Worm (Caenorhabditis elegans): ENCODE results near the gene H28G03.2.

- TF ChIP-seq ceh-39 (tag; optimal IDR thresholded peaks at IDR 0.05): no peak
- TF ChIP-seq ztf-11 (tag; optimal IDR thresholded peaks at IDR 0.05): no peak
- no peak for TF ChIP-seq elt-1 (tag; optimal IDR thresholded peaks at IDR 0.05; ENCODE audit: borderline replicate concordance, insufficient read depth)
- no peak for TF ChIP-seq elt-3 (tag; optimal IDR thresholded peaks at IDR 0.05)
These were observed 10.5 kb downstream of the H28G03.2 start, which contains the start of gene hrpa-2 for ce11 chrX:5216063-5216462.
